Fruit fly (Drosophila melanogaster): ENCODE results near the gene Rev1.

The Rev1 gene

DNA sequence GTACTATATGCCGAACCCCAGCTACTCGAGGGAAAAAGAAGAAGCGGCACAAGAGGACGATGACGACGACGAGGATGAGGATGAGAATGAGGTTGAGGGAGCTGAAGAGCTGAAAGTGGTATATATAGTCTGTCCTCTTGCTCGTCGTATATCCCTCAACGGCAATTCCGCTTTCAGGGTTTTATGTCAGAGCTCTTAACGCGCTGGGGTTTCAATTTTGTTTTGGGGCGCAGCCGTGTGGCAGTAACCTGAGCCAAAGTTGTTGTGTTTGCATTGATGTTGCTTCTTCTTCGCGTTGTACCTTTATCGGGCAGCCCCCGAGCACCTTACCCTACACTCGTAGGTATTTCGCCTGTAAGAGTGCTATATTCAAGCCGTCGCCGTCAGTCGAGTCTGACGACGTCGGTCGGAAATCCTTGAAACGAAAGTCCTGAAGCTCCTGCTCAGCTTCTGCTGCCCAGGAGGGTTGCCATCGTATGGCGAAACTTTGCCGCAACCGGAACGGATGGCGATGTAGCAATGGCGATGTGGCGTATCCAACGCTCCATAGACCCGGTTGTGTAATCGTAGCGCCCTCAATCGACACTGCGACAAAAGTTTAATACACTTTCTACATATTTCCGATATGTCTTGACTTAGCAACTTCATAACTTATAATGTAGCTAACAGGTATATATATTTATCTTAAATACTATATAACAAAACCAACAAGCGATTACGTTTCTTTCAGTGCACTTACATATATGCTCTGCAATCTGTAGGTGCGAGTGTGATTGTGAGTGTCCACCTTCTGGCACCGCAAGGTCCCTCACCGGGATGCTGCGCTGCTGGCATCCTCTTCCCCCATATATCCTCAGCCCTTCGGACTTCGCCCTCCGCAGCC lies 50.7 kb downstream of the Rev1 start (continued):
- peak; percentile 50; the same call in 2 of the 3 replicates for TF ChIP-seq tgo (GFP tag; IDR thresholded peaks at IDR 0.05)
- peak; percentile 15 for TF ChIP-seq CG8924 (tag; optimal IDR thresholded peaks at IDR 0.05)
- peak; percentile 44; the same call in 1 of the 3 replicates for TF ChIP-seq CG17361 (GFP tag; IDR thresholded peaks at IDR 0.05)
- TF ChIP-seq scrt (GFP tag; optimal IDR thresholded peaks at IDR 0.05) = no peak
- peak in 1 of 2 experiments; percentile 54 for TF ChIP-seq Hr51 (GFP tag; optimal IDR thresholded peaks at IDR 0.05)
- TF ChIP-seq HLH3B (GFP tag; IDR thresholded peaks at IDR 0.05) = 0 out of 2 replicates have a peak, but pooled peaks have one; percentile 12
- TF ChIP-seq otp (GFP tag; IDR thresholded peaks at IDR 0.05) = peak; percentile 59; the same call in 1 of the 3 replicates
- peak; percentile 59; the same call in 1 of the 2 replicates for TF ChIP-seq Rfx (GFP tag; IDR thresholded peaks at IDR 0.05)
- peak; percentile 30 for TF ChIP-seq CG9727 (GFP tag; optimal IDR thresholded peaks at IDR 0.05)
- TF ChIP-seq Hmr (GFP tag; optimal IDR thresholded peaks at IDR 0.05) = peak; percentile 35
- TF ChIP-seq gem (tag; optimal IDR thresholded peaks at IDR 0.05) = peak; percentile 53
- TF ChIP-seq CG14014 (GFP tag; IDR thresholded peaks at IDR 0.05) = peak; percentile 39; the same call in 1 of the 2 replicates
- no peak for TF ChIP-seq croc (GFP tag; conservative IDR thresholded peaks at IDR 0.05)
- TF ChIP-seq CG11456 (GFP tag; IDR thresholded peaks at IDR 0.05) = no peak
- TF ChIP-seq CG11695 (GFP tag; IDR thresholded peaks at IDR 0.05) = 0 out of 3 replicates have a peak, but pooled peaks have one; percentile 11
- TF ChIP-seq Hsf (GFP tag; optimal IDR thresholded peaks at IDR 0.05) = peak; percentile 3
- TF ChIP-seq crol (GFP tag; IDR thresholded peaks at IDR 0.05) = 0 out of 2 replicates have a peak, but pooled peaks have one; percentile 6
- TF ChIP-seq Oaz (GFP tag; IDR thresholded peaks at IDR 0.05) = no peak
- TF ChIP-seq Sox102F (GFP tag; optimal IDR thresholded peaks at IDR 0.05) = peak; percentile 56
- peak; percentile 11 for TF ChIP-seq CG7556 (GFP tag; optimal IDR thresholded peaks at IDR 0.05)
- no peak for TF ChIP-seq Atf-2 (GFP tag; optimal IDR thresholded peaks at IDR 0.05)
- no peak for TF ChIP-seq TFAM (GFP tag; optimal IDR thresholded peaks at IDR 0.05)
- TF ChIP-seq CG16813 (GFP tag; IDR thresholded peaks at IDR 0.05; ENCODE audit: partially characterized antibody) = no peak
- 0 out of 2 replicates have a peak, but pooled peaks have one; percentile 42 for TF ChIP-seq stc (GFP tag; IDR thresholded peaks at IDR 0.05)
- TF ChIP-seq CG17568 (GFP tag; optimal IDR thresholded peaks at IDR 0.05) = no peak
- peak; percentile 3 for TF ChIP-seq Fer1 (GFP tag; optimal IDR thresholded peaks at IDR 0.05)
- no peak for TF ChIP-seq Stat92E (GFP tag; optimal IDR thresholded peaks at IDR 0.05)
- peak in 1 of 2 experiments; percentile 46 for TF ChIP-seq Pdp1 (GFP tag; optimal IDR thresholded peaks at IDR 0.05)
- TF ChIP-seq klu (GFP tag; IDR thresholded peaks at IDR 0.05) = 0 out of 2 replicates have a peak, but pooled peaks have one; percentile 38
- peak; percentile 25; the same call in 1 of the 2 replicates for TF ChIP-seq CG11247 (GFP tag; IDR thresholded peaks at IDR 0.05)
- TF ChIP-seq bsh (GFP tag; optimal IDR thresholded peaks at IDR 0.05) = peak in 1 of 2 experiments; percentile 49
- peak; percentile 68 for TF ChIP-seq CG17359 (tag; optimal IDR thresholded peaks at IDR 0.05)
- peak; percentile 58; the same call in 1 of the 2 replicates for TF ChIP-seq CG17328 (GFP tag; IDR thresholded peaks at IDR 0.05)
- peak; percentile 10 for TF ChIP-seq Six4 (GFP tag; optimal IDR thresholded peaks at IDR 0.05)
- no peak for TF ChIP-seq CG9437 (GFP tag; optimal IDR thresholded peaks at IDR 0.05)
- TF ChIP-seq ci (GFP tag; IDR thresholded peaks at IDR 0.05) = peak; percentile 59; the same call in 2 of the 3 replicates
- TF ChIP-seq ac (GFP tag; optimal IDR thresholded peaks at IDR 0.05) = no peak
- peak; percentile 56; the same call in 1 of the 2 replicates for TF ChIP-seq ara (GFP tag; IDR thresholded peaks at IDR 0.05)
- TF ChIP-seq zen2 (GFP tag; IDR thresholded peaks at IDR 0.05; ENCODE audit: partially characterized antibody) = no peak
- TF ChIP-seq Drgx (GFP tag; IDR thresholded peaks at IDR 0.05) = peak; percentile 48
- peak; percentile 13 for TF ChIP-seq CG2678 (tag; optimal IDR thresholded peaks at IDR 0.05)
- 0 out of 2 replicates have a peak, but pooled peaks have one; percentile 31 for TF ChIP-seq E2f1 (GFP tag; IDR thresholded peaks at IDR 0.05)
- 0 out of 2 replicates have a peak, but pooled peaks have one; percentile 35 for TF ChIP-seq lmd (GFP tag; IDR thresholded peaks at IDR 0.05)
- 0 out of 3 replicates have a peak, but pooled peaks have one; percentile 32 for TF ChIP-seq so (GFP tag; IDR thresholded peaks at IDR 0.05)
- peak; percentile 32; the same call in 1 of the 2 replicates for TF ChIP-seq Atf6 (GFP tag; IDR thresholded peaks at IDR 0.05)
- peak; percentile 10 for TF ChIP-seq CG2712 (tag; optimal IDR thresholded peaks at IDR 0.05)
- peak; percentile 56 for TF ChIP-seq CG10366 (GFP tag; IDR thresholded peaks at IDR 0.05)
